Fruit fly (Drosophila melanogaster) whole organism: ENCODE measurements around the gene Pgd.

ENCODE experiments used
- CG8478 ChIP-seq: fragments of >200 bp; optimal IDR thresholded peaks from 2 replicates; lab custom pipeline; 2018; ENCODE audit warnings: inconsistent platforms
- Dll ChIP-seq: fragments of >200 bp; optimal IDR thresholded peaks from 2 replicates; lab custom pipeline; 2017
- EcR ChIP-seq, 2 experiments: fragments of >200 bp; optimal IDR thresholded peaks; 2 replicates each; lab custom pipeline; 2017; ENCODE audit warnings: missing biosample characterization in 2 of 2, missing genetic modification characterization in 2 of 2, missing genetic modification reagents in 2 of 2
- pan ChIP-seq: fragments of >200 bp; optimal IDR thresholded peaks from 2 replicates; lab custom pipeline; 2017
- psq ChIP-seq: fragments of >200 bp; optimal IDR thresholded peaks from 2 replicates; lab custom pipeline; 2017
- usp ChIP-seq: fragments of >200 bp; optimal IDR thresholded peaks from 2 replicates; lab custom pipeline; 2017; ENCODE audit warnings: missing biosample characterization, missing genetic modification characterization, mixed read lengths

DNA sequence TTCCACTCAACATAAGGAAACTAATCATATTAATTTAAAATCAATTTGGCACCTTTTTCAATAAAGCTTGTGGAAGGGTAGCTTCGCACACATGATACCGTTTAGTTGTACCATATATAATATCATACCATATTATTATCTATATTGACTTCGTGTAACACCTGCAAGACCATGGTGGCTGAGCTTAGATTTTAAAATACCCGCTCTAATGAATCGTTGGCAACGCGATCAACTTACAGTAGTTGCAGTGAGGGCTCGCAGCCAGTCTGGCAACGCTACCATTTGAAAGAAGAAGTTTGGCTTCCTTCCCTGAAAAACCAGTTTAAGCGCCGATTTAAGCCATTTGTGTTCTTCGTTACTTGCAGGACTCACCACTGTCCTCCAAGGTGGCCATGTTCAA lies 25.5 kb downstream of the Pgd start:
- TF ChIP-seq CG8478 (lab: Kevin White, UChicago) (no peak), usp (GFP tag; lab: Kevin White, UChicago) (no peak), EcR (GFP tag; optimal IDR thresholded peaks at IDR 0.05; lab: Kevin White, UChicago) (no peak), psq (lab: Kevin White, UChicago) (no peak), pan (lab: Kevin White, UChicago) (no peak), Dll (lab: Kevin White, UChicago) (no peak)
